Worm (Caenorhabditis elegans): Measurements from ENCODE around the gene lmbr-1.

Gene lmbr-1

DNA sequence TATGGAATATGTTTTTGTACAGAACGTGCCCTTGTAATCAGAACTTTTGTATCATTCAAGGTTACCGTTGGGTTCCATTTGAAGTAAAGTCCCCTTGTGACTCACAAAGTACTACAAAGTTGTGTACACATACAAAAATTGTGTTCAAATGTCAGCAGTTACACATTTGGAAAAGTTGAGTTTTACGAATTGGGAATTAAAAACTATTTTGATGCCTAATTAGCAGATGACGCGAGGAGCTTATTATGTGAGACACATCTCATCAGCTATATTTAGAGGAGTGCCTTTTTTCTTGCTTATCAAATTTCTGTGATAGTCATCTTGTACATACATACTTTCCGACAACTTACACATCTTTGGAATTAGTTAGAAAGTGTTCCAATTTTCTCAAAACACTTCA, 41.4 kb downstream of the lmbr-1 start:
- TF ChIP-seq hlh-30 (tag; optimal IDR thresholded peaks at IDR 0.05; ENCODE audit: insufficient read depth) (no peak), syd-9 (tag; optimal IDR thresholded peaks at IDR 0.05) (no peak), ceh-30 (tag; optimal IDR thresholded peaks at IDR 0.05) (no peak), ztf-16 (tag; optimal IDR thresholded peaks at IDR 0.05) (no peak), K02D7.2 (tag; optimal IDR thresholded peaks at IDR 0.05) (no peak), rnt-1 (tag; optimal IDR thresholded peaks at IDR 0.05) (no peak), fax-1 (tag; optimal IDR thresholded peaks at IDR 0.05) (no peak), unc-55 (GFP tag; optimal IDR thresholded peaks at IDR 0.05) (no peak), lim-6 (tag; optimal IDR thresholded peaks at IDR 0.05) (no peak), ahr-1 (tag; optimal IDR thresholded peaks at IDR 0.05) (no peak), ceh-48 (tag; optimal IDR thresholded peaks at IDR 0.05) (no peak), ttx-3 (tag; optimal IDR thresholded peaks at IDR 0.05) (no peak), unc-3 (GFP tag; conservative IDR thresholded peaks at IDR 0.05) (no peak), unc-3 (tag; optimal IDR thresholded peaks at IDR 0.05) (no peak), madf-2 (tag; optimal IDR thresholded peaks at IDR 0.05) (no peak), elt-4 (tag; optimal IDR thresholded peaks at IDR 0.05) (no peak), ceh-24 (tag; optimal IDR thresholded peaks at IDR 0.05) (no peak), odd-2 (tag; optimal IDR thresholded peaks at IDR 0.05) (no peak), ceh-6 (GFP tag; optimal IDR thresholded peaks at IDR 0.05) (no peak), ceh-45 (GFP tag; IDR thresholded peaks at IDR 0.05) (no peak)

DNA sequence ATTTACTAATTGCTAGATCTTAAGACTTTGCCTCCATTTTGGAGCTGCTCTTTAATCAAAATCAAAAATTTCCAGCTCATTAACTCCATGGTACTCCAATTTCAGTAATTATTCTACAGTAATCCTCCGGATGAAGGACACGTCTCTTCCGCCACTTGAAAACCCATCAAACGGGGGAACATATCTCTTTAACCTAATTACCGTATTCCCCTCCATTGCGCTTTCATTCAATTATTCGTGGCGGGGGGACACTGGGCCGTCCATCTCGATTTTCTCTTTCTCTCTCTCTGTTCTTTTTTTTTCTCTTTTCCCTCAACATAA, 44.8 kb downstream of the lmbr-1 start:
- TF ChIP-seq unc-42 (tag; optimal IDR thresholded peaks at IDR 0.05): peak; percentile 99
- TF ChIP-seq ceh-31 (tag; optimal IDR thresholded peaks at IDR 0.05): peak; percentile 67
- no peak for TF ChIP-seq sdc-2 (tag; optimal IDR thresholded peaks at IDR 0.05)

DNA sequence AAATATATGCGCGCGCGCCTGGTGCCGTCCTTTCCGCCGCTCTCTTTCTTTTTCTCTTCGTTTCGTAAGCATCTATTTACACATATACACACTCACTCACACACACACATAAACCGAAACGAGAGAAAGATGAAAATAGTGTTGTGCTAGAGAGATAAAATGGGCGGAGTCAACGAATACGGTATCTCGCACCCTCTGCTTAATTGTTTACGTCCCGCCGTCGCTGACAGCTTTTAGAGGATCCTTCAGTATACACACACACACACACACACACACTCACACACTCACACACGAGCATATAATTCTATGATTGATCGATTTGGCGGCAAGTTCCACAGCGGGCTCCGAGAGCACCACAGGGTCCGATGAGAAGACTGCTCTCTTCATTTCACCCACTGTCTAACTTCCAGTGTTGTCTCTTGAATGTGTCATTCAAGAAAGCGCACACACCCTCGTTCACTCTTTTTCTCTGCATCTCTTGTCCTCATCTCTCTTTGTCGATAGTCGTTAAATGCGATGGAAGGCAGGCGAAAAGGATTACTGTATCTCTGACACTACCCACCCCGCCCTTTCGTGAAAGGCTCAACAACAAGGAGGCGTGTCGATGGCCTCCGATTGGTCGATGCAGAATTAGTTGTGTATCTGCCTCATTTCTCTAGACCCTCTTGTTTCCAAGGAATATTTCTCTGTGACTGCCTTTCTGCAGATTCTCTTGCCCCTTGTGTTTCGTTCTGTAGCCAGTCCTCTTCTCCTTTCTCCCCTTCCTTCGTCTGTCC, 45.3 kb downstream of the lmbr-1 start:
- TF ChIP-seq ceh-45 (GFP tag; IDR thresholded peaks at IDR 0.05) (no peak), ceh-6 (GFP tag; optimal IDR thresholded peaks at IDR 0.05) (peak; percentile 18), pax-1 (tag; optimal IDR thresholded peaks at IDR 0.05) (no peak), K02D7.2 (tag; optimal IDR thresholded peaks at IDR 0.05) (no peak), ceh-31 (tag; optimal IDR thresholded peaks at IDR 0.05) (peak; percentile 95), syd-9 (tag; optimal IDR thresholded peaks at IDR 0.05) (peak; percentile 76), pat-9 (tag; optimal IDR thresholded peaks at IDR 0.05) (peak; percentile 2), zip-5 (tag; optimal IDR thresholded peaks at IDR 0.05) (no peak), nhr-232 (tag; optimal IDR thresholded peaks at IDR 0.05) (no peak), ama-1 (optimal IDR thresholded peaks at IDR 0.05) (no peak), madf-2 (tag; optimal IDR thresholded peaks at IDR 0.05) (no peak), unc-3 (GFP tag; conservative IDR thresholded peaks at IDR 0.05) (no peak), unc-3 (tag; optimal IDR thresholded peaks at IDR 0.05) (peak; percentile 1), pros-1 (tag; optimal IDR thresholded peaks at IDR 0.05) (peak; percentile 44), fkh-10 (GFP tag; optimal IDR thresholded peaks at IDR 0.05) (no peak), hlh-13 (GFP tag; optimal IDR thresholded peaks at IDR 0.05) (no peak), odd-2 (tag; optimal IDR thresholded peaks at IDR 0.05) (no peak), fax-1 (tag; optimal IDR thresholded peaks at IDR 0.05) (no peak), ceh-19 (GFP tag; optimal IDR thresholded peaks at IDR 0.05) (peak; percentile 5), K09A11.1 (tag; optimal IDR thresholded peaks at IDR 0.05; ENCODE audit: insufficient read depth) (no peak), sox-2 (GFP tag; IDR thresholded peaks at IDR 0.05) (peak; percentile 61), ref-2 (tag; optimal IDR thresholded peaks at IDR 0.05) (peak; percentile 65), C08G9.2 (tag; optimal IDR thresholded peaks at IDR 0.05) (no peak), tbx-2 (tag; optimal IDR thresholded peaks at IDR 0.05) (peak; percentile 77), eyg-1 (tag; optimal IDR thresholded peaks at IDR 0.05) (peak; percentile 70), sox-4 (tag; optimal IDR thresholded peaks at IDR 0.05) (no peak), ceh-30 (tag; optimal IDR thresholded peaks at IDR 0.05) (no peak), elt-4 (tag; optimal IDR thresholded peaks at IDR 0.05) (no peak), gmeb-2 (tag; optimal IDR thresholded peaks at IDR 0.05) (peak; percentile 35), unc-55 (GFP tag; optimal IDR thresholded peaks at IDR 0.05) (peak; percentile 98), ets-4 (tag; optimal IDR thresholded peaks at IDR 0.05) (peak; percentile 50), dmd-4 (tag; optimal IDR thresholded peaks at IDR 0.05; ENCODE audit: borderline replicate concordance) (peak; percentile 1), mec-3 (tag; optimal IDR thresholded peaks at IDR 0.05; ENCODE audit: borderline replicate concordance) (no peak), fkh-6 (tag; optimal IDR thresholded peaks at IDR 0.05) (no peak), ztf-16 (tag; optimal IDR thresholded peaks at IDR 0.05) (peak; percentile 55), T23F11.4 (GFP tag; optimal IDR thresholded peaks at IDR 0.05) (peak; percentile 9), ceh-34 (tag; optimal IDR thresholded peaks at IDR 0.05) (peak; percentile 78), hlh-8 (tag; optimal IDR thresholded peaks at IDR 0.05) (peak; percentile 15)
